Worm (Caenorhabditis elegans) whole organism, mixed stage, embryonic: ENCODE results near the gene sek-3.
A peak's percentile ranks its signal among the peaks of the same experiment; 100 is the strongest.

Source experiments
- M03D4.4 ChIP-seq: sonication (generic microtip); optimal IDR thresholded peaks from 2 replicates; lab custom pipeline; 2017; ENCODE audit warnings: mild to moderate bottlenecking, missing genetic modification characterization, missing compliant biosample characterization
- bed-3 ChIP-seq: fragments of 200-800 bp; sonication (Bioruptor generic); optimal IDR thresholded peaks from 3 replicates; lab custom pipeline; 2018; ENCODE audit warnings: mild to moderate bottlenecking, missing genetic modification characterization, moderate library complexity, missing compliant biosample characterization
- blmp-1 ChIP-seq: fragments of 150-350 bp; optimal IDR thresholded peaks from 2 replicates; lab custom pipeline; 2014; ENCODE audit warnings: missing biosample characterization, missing genetic modification characterization
- ceh-39 ChIP-seq: fragments of 150-350 bp; optimal IDR thresholded peaks from 2 replicates; lab custom pipeline; 2014; ENCODE audit warnings: missing biosample characterization, missing genetic modification characterization
- ceh-43 ChIP-seq: fragments of 200-800 bp; sonication (Bioruptor generic); optimal IDR thresholded peaks from 2 replicates; lab custom pipeline; 2018; ENCODE audit warnings: mild to moderate bottlenecking, missing genetic modification characterization, moderate library complexity, missing compliant biosample characterization
- ceh-83 ChIP-seq: fragments of 200-800 bp; sonication (Bioruptor generic); optimal IDR thresholded peaks from 2 replicates; lab custom pipeline; 2018; ENCODE audit warnings: mild to moderate bottlenecking, missing genetic modification characterization, missing compliant biosample characterization
- ces-1 ChIP-seq: fragments of 150-350 bp; optimal IDR thresholded peaks from 2 replicates; lab custom pipeline; 2014; ENCODE audit warnings: missing biosample characterization, missing genetic modification reagents, missing genetic modification characterization
- cnd-1 ChIP-seq: fragments of 200-800 bp; sonication (Bioruptor generic); optimal IDR thresholded peaks from 2 replicates; lab custom pipeline; 2018; ENCODE audit warnings: mild to moderate bottlenecking, missing genetic modification characterization, missing compliant biosample characterization
- drap-1 ChIP-seq: fragments of 200-800 bp; sonication (Bioruptor generic); optimal IDR thresholded peaks from 3 replicates; lab custom pipeline; 2018; ENCODE audit warnings: mild to moderate bottlenecking, missing genetic modification characterization, missing compliant biosample characterization
- elt-3 ChIP-seq: fragments of 150-350 bp; optimal IDR thresholded peaks from 2 replicates; lab custom pipeline; 2014; ENCODE audit warnings: missing biosample characterization, missing genetic modification characterization
- ham-2 ChIP-seq: fragments of 200-800 bp; sonication (Bioruptor generic); optimal IDR thresholded peaks from 2 replicates; lab custom pipeline; 2018; ENCODE audit warnings: mild to moderate bottlenecking, missing genetic modification characterization, missing compliant biosample characterization
- hlh-1 ChIP-seq: fragments of 150-350 bp; optimal IDR thresholded peaks from 2 replicates; lab custom pipeline; 2014; ENCODE audit warnings: missing biosample characterization, missing genetic modification reagents, missing genetic modification characterization
- lin-32 ChIP-seq: fragments of 200-800 bp; sonication (Bioruptor generic); optimal IDR thresholded peaks from 2 replicates; lab custom pipeline; 2018; ENCODE audit warnings: mild to moderate bottlenecking, missing genetic modification characterization, missing compliant biosample characterization
- lsy-2 ChIP-seq: fragments of 150-350 bp; optimal IDR thresholded peaks from 2 replicates; lab custom pipeline; 2014; ENCODE audit warnings: missing biosample characterization, missing genetic modification characterization
- mab-5 ChIP-seq: fragments of 150-350 bp; optimal IDR thresholded peaks from 2 replicates; lab custom pipeline; 2014; ENCODE audit warnings: missing biosample characterization, missing genetic modification characterization
- mep-1 ChIP-seq: fragments of 150-350 bp; optimal IDR thresholded peaks from 2 replicates; lab custom pipeline; 2017; ENCODE audit warnings: missing biosample characterization, missing genetic modification reagents, missing genetic modification characterization, inconsistent platforms
- mls-2 ChIP-seq: sonication (generic microtip); optimal IDR thresholded peaks from 2 replicates; lab custom pipeline; 2016; ENCODE audit warnings: mild to moderate bottlenecking, missing genetic modification characterization, moderate library complexity, missing compliant biosample characterization
- nhr-12 ChIP-seq: fragments of 150-350 bp; optimal IDR thresholded peaks from 2 replicates; lab custom pipeline; 2014; ENCODE audit warnings: missing biosample characterization, missing genetic modification characterization
- nhr-2 ChIP-seq: fragments of 150-350 bp; optimal IDR thresholded peaks from 2 replicates; lab custom pipeline; 2014; ENCODE audit warnings: missing biosample characterization, missing genetic modification characterization
- nhr-237 ChIP-seq: fragments of 150-350 bp; optimal IDR thresholded peaks from 2 replicates; lab custom pipeline; 2014; ENCODE audit warnings: missing biosample characterization, missing genetic modification characterization
- nhr-28 ChIP-seq: fragments of 150-350 bp; optimal IDR thresholded peaks from 2 replicates; lab custom pipeline; 2014; ENCODE audit warnings: missing biosample characterization, missing genetic modification characterization
- nhr-76 ChIP-seq: sonication (generic microtip); optimal IDR thresholded peaks from 2 replicates; lab custom pipeline; 2017; ENCODE audit warnings: missing biosample characterization, missing genetic modification characterization
- snpc-4 ChIP-seq: fragments of 150-350 bp; optimal IDR thresholded peaks from 2 replicates; lab custom pipeline; 2014; ENCODE audit warnings: missing biosample characterization, missing genetic modification characterization
- unc-120 ChIP-seq: sonication (generic microtip); optimal IDR thresholded peaks from 2 replicates; lab custom pipeline; 2017; ENCODE audit warnings: missing genetic modification characterization, missing compliant biosample characterization; ENCODE audit not compliant: poor library complexity, severe bottlenecking
- unc-39 ChIP-seq: fragments of 150-350 bp; optimal IDR thresholded peaks from 2 replicates; lab custom pipeline; 2014; ENCODE audit warnings: missing biosample characterization, missing genetic modification characterization
- zip-8 ChIP-seq: fragments of 150-350 bp; optimal IDR thresholded peaks from 2 replicates; lab custom pipeline; 2014; ENCODE audit warnings: missing biosample characterization, missing genetic modification characterization
- ztf-11 ChIP-seq: fragments of 150-350 bp; optimal IDR thresholded peaks from 2 replicates; lab custom pipeline; 2014; ENCODE audit warnings: missing biosample characterization, missing genetic modification characterization

sek-3 gene

ce11 chrX:5024300-5024699 is 6.6 kb downstream of the sek-3 start, which contains the start of gene ZC449.1:
Gene ZC449.1 (plus strand): TSS chrX:5024420.
- TF ChIP-seq ztf-11 (tag; lab: Kevin White, UChicago), result no peak
- peak; percentile 51 for TF ChIP-seq ham-2 (GFP tag; lab: Kevin White, UChicago)

- TF ChIP-seq cnd-1 (tag; lab: Kevin White, UChicago) (no peak), nhr-12 (tag; lab: Kevin White, UChicago) (no peak), elt-3 (tag; lab: Kevin White, UChicago) (no peak), drap-1 (GFP tag; lab: Kevin White, UChicago) (no peak), mab-5 (tag; lab: Kevin White, UChicago) (no peak), hlh-1 (tag; lab: Kevin White, UChicago) (no peak), ceh-43 (GFP tag; lab: Kevin White, UChicago) (no peak), bed-3 (GFP tag; lab: Kevin White, UChicago) (no peak), M03D4.4 (tag; lab: Kevin White, UChicago) (no peak), lin-32 (GFP tag; lab: Kevin White, UChicago) (no peak), ces-1 (no peak), lsy-2 (tag; lab: Kevin White, UChicago) (no peak), ceh-83 (no peak), nhr-237 (tag; lab: Kevin White, UChicago) (no peak), zip-8 (tag; lab: Kevin White, UChicago) (no peak), blmp-1 (no peak), nhr-2 (tag; lab: Kevin White, UChicago) (no peak), snpc-4 (tag; lab: Kevin White, UChicago) (no peak), mep-1 (tag; lab: Kevin White, UChicago) (no peak), mls-2 (no peak)
- TF ChIP-seq, all 35 proteins: peak for 0
Measured at ce11 chrX:5026461-5026860, 8.8 kb downstream of the sek-3 start.

- TF ChIP-seq hlh-1 (tag; lab: Kevin White, UChicago) (peak; percentile 44), M03D4.4 (tag; lab: Kevin White, UChicago) (no peak), ces-1 (peak; percentile 73)
Measured at ce11 chrX:5027923-5028592, 10.4 kb downstream of the sek-3 start.

- TF ChIP-seq nhr-76 (no peak), ztf-11 (tag; lab: Kevin White, UChicago) (no peak), cnd-1 (tag; lab: Kevin White, UChicago) (no peak), mab-5 (tag; lab: Kevin White, UChicago) (no peak), hlh-1 (tag; lab: Kevin White, UChicago) (no peak), unc-39 (tag; lab: Kevin White, UChicago) (no peak), lin-32 (GFP tag; lab: Kevin White, UChicago) (no peak), zip-8 (tag; lab: Kevin White, UChicago) (no peak), nhr-2 (tag; lab: Kevin White, UChicago) (no peak), ceh-43 (GFP tag; lab: Kevin White, UChicago) (no peak), mls-2 (no peak), ceh-39 (no peak)
Measured at ce11 chrX:5028593-5028955, 10.9 kb downstream of the sek-3 start.

ce11 chrX:5031742-5032141 is 14.1 kb downstream of the sek-3 start:
- TF ChIP-seq ces-1 (peak; percentile 99), M03D4.4 (tag; lab: Kevin White, UChicago) (no peak), nhr-76 (no peak)

ce11 chrX:5033868-5034267 is 16.2 kb downstream of the sek-3 start, which contains the start of gene ZC449.4:
Gene ZC449.4 (minus strand): TSS chrX:5033968.
- TF ChIP-seq nhr-12 (tag; lab: Kevin White, UChicago) (no peak), ces-1 (peak; percentile 20)

- TF ChIP-seq M03D4.4 (tag; lab: Kevin White, UChicago) (no peak), drap-1 (GFP tag; lab: Kevin White, UChicago) (no peak), cnd-1 (tag; lab: Kevin White, UChicago) (no peak), hlh-1 (tag; lab: Kevin White, UChicago) (no peak), elt-3 (tag; lab: Kevin White, UChicago) (no peak), ceh-39 (no peak), unc-120 (tag; lab: Kevin White, UChicago) (no peak), snpc-4 (tag; lab: Kevin White, UChicago) (no peak), mls-2 (no peak), mab-5 (tag; lab: Kevin White, UChicago) (no peak), ceh-83 (no peak), ces-1 (no peak), nhr-28 (tag; lab: Kevin White, UChicago) (no peak), bed-3 (GFP tag; lab: Kevin White, UChicago) (no peak), nhr-12 (tag; lab: Kevin White, UChicago) (no peak), nhr-76 (no peak), ham-2 (GFP tag; lab: Kevin White, UChicago) (no peak)
Measured at ce11 chrX:5037673-5038072, 20.0 kb downstream of the sek-3 start, which contains the start of gene ZC449.5. Gene ZC449.5 (minus strand): TSS chrX:5037773.
